Fruit fly (Drosophila melanogaster): Measurements from ENCODE around the gene Spag1.

DNA sequence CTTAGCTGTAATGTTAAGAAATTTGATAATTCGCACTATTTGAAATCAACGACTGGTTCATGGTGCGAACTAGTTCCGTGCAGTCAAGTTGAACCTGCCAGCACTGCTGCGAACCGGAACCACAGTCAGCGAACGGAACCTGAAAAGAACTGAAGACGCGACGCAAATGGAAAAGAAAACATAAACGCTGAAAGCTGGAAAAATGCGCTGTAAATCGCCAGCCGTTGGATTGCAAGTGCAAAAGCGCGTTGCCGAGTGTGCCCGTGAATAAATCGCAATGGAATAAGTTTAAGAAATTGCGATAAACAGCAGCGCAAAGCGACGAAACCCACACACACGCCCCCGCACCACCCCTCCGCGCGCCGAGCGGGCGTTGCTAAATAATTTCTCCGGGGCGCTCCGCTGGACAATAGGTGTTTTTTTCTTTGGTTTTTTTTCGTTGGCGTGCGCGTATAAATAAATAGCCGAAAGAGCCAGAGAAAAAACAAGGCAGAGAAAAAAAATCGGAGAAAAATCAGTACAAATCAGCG lies 19.2 kb downstream of the Spag1 start, which contains the start of gene CG5521:
- no peak for TF ChIP-seq pan (optimal IDR thresholded peaks at IDR 0.05)
- no peak for TF ChIP-seq pan (GFP tag; optimal IDR thresholded peaks at IDR 0.05 in 1 of 2, IDR thresholded peaks at IDR 0.05 in 1 of 2)
- TF ChIP-seq fd96Cb (tag; optimal IDR thresholded peaks at IDR 0.05), result no peak
- peak; percentile 47; the same call in 1 of the 3 replicates for TF ChIP-seq CG2199 (GFP tag; IDR thresholded peaks at IDR 0.05)
- TF ChIP-seq Six4 (GFP tag; optimal IDR thresholded peaks at IDR 0.05), result no peak
- TF ChIP-seq Oli (tag; optimal IDR thresholded peaks at IDR 0.05), result no peak
- TF ChIP-seq CG12299 (tag; optimal IDR thresholded peaks at IDR 0.05), result no peak
- no peak for TF ChIP-seq CG3847 (GFP tag; IDR thresholded peaks at IDR 0.05)
- peak; percentile 50; the same call in 1 of the 2 replicates for TF ChIP-seq CG32772 (GFP tag; IDR thresholded peaks at IDR 0.05)
- peak; percentile 63 for TF ChIP-seq CG13624 (GFP tag; optimal IDR thresholded peaks at IDR 0.05)
- no peak for TF ChIP-seq Taf1 (GFP tag; IDR thresholded peaks at IDR 0.05)
- no peak for TF ChIP-seq CG30020 (tag; optimal IDR thresholded peaks at IDR 0.05)
